Worm (Caenorhabditis elegans): ENCODE measurements around the gene F08H9.3.

- TF ChIP-seq unc-86 (tag; optimal IDR thresholded peaks at IDR 0.05) (no peak), ceh-31 (tag; optimal IDR thresholded peaks at IDR 0.05) (no peak), lin-11 (tag; optimal IDR thresholded peaks at IDR 0.05) (no peak), fkh-6 (tag; optimal IDR thresholded peaks at IDR 0.05) (no peak), ztf-16 (tag; optimal IDR thresholded peaks at IDR 0.05) (no peak)
These were observed 13.5 kb upstream of the F08H9.3 start, which contains the start of gene clec-54 for ce11 chrV:14476680-14477079.

Measured in whole organism, late embryonic.